Worm (Caenorhabditis elegans): ENCODE data around the gene col-95.
A peak's percentile ranks its signal among the peaks of the same experiment; 100 is the strongest.

The col-95 gene

DNA sequence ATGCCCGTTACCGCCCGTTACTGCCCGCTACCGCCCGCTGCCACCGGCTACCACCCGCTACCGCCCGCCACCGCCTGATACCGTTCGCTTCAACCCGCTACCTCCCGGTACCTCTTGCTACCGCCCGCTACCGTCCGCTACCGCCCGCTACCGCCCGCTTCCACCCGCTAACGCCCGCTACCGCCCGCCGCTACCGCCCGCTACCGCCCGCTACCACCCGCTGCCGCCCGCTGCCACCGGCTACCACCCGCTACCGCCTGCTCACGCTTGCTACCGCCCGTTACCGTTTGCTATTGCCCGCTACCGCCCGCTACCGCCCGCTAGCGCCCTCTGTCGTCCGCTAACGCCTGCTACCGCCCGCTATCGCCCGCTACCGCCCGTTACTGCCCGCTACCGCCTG lies 1.9 kb upstream of the col-95 start:
- TF ChIP-seq unc-86 (tag; optimal IDR thresholded peaks at IDR 0.05) = no peak
- peak; percentile 31 for TF ChIP-seq K02D7.2 (tag; optimal IDR thresholded peaks at IDR 0.05)
- no peak for TF ChIP-seq F13H6.1 (tag; optimal IDR thresholded peaks at IDR 0.05)
- peak; percentile 7 for TF ChIP-seq ceh-6 (GFP tag; optimal IDR thresholded peaks at IDR 0.05)
- TF ChIP-seq ceh-45 (GFP tag; IDR thresholded peaks at IDR 0.05) = 0 out of 2 replicates have a peak, but pooled peaks have one; percentile 4
- TF ChIP-seq mec-3 (tag; optimal IDR thresholded peaks at IDR 0.05; ENCODE audit: borderline replicate concordance) = peak; percentile 17
- TF ChIP-seq dmd-4 (tag; optimal IDR thresholded peaks at IDR 0.05; ENCODE audit: borderline replicate concordance) = no peak
- TF ChIP-seq nhr-232 (tag; optimal IDR thresholded peaks at IDR 0.05) = peak; percentile 6

DNA sequence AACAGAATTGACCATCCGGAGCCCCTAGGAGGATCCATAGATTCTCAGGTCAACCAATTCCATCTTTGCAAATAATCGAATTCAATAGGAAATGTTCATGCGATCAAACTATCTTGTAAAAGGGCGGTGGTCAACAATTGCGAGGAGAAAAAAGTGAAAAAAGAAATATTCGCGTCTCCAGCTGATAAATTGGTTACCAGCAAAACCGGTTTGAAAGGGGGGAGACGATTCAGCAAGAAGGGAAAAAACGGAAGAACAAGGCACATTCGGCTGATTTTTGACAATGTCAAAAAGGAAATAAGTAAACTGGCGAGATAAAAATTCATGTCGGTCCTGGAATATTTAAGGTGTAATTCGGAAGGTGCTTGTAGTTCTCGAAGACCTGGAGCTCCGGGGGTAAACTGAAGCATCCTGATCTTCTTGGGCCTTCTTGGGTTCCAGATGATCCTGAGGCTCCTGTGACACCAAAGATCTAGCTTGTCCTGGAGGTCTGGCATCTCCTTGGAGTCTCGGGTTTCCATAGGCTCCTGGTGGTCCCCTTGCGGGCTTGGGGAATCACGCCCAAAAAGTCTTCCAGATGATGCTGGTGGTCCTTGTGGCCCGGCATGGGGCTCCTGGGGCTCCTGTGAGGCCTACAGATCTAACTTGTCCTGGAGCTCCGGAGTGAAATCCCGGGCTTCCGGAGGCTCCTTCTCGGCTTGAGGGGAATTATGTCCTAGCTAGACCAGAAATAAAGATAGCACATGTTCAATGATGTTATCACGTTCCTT lies 603 bp upstream of the col-95 start:
- TF ChIP-seq mec-3 (tag; optimal IDR thresholded peaks at IDR 0.05; ENCODE audit: borderline replicate concordance) = no peak
- no peak for TF ChIP-seq elt-4 (tag; optimal IDR thresholded peaks at IDR 0.05)

DNA sequence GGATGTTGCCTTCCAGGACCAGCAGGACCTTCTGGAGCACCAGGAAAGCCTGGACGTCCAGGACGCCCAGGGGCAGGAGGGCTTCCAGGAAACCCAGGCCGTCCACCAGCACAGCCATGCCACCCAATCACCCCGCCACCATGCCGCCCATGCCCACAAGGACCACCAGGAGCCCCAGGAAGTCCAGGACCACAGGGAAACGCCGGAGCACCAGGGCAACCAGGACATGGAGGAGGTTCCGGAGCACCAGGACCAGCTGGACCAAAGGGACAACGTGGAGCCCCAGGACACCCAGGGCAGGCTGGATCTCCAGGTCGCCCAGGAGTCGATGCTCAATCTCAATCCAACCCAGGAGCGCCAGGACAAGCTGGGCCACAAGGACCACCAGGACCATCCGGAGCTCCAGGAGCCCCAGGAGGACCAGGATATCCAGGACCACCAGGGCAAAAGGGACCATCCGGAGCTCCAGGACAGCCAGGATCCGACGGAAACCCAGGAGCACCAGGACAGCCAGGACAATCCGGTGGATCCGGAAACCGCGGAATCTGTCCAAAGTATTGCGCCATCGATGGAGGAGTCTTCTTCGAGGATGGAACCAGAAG lies 684 bp downstream of the col-95 start:
- TF ChIP-seq ceh-34 (tag; optimal IDR thresholded peaks at IDR 0.05) = no peak
- no peak for TF ChIP-seq pax-1 (tag; optimal IDR thresholded peaks at IDR 0.05)
- TF ChIP-seq ztf-16 (tag; optimal IDR thresholded peaks at IDR 0.05) = no peak
- TF ChIP-seq sdc-2 (tag; optimal IDR thresholded peaks at IDR 0.05) = peak; percentile 11
- peak; percentile 33 for TF ChIP-seq elt-4 (tag; optimal IDR thresholded peaks at IDR 0.05)
- no peak for TF ChIP-seq elt-2 (tag; optimal IDR thresholded peaks at IDR 0.05)

DNA sequence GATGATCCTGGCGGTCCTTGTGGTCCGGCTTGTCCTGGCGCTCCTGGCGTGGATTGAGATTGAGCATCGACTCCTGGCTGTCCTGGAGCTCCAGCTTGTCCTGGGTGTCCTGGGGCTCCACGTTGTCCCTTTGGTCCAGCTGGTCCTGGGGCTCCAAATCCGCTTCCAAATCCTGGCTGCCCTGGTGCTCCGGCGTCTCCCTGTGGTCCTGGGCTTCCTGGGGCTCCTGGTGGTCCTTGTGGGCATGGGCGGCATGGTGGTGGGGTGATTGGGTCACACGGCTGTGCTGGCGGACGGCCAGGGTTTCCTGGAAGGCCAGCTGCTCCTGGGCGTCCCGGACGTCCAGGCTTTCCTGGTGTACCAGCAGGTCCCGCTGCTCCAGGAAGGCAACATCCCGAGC lies 2.1 kb downstream of the col-95 start:
- TF ChIP-seq hlh-6 (tag; optimal IDR thresholded peaks at IDR 0.05) (peak; percentile 8), mec-3 (tag; optimal IDR thresholded peaks at IDR 0.05; ENCODE audit: borderline replicate concordance) (peak; percentile 21), ceh-31 (tag; optimal IDR thresholded peaks at IDR 0.05) (peak; percentile 6), C08G9.2 (tag; optimal IDR thresholded peaks at IDR 0.05) (no peak)

DNA sequence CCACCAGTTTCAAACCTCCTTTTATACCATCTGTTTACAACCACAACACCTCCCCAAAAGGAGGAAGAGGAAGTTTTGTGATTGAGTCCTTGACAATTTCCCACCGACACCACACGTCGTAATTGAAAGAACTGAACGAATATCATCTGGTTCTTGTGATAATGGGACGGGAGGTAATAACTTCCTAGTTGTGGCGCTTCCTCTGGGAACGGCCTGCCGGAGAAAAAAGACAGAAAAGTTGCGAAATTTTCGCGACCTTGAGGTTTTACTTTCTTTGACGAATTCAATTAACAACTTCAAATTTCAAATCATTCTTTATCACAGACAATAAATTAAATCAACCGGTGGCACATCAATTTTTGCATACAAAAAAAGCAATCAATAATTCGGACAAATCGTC lies 2.9 kb downstream of the col-95 start, which contains the start of gene col-96:
TSS of gene col-96 (minus strand) at position 101 of the 400 bp plus-strand sequence.
- TF ChIP-seq ttx-3 (tag; optimal IDR thresholded peaks at IDR 0.05) = no peak
- no peak for TF ChIP-seq fkh-6 (tag; optimal IDR thresholded peaks at IDR 0.05)
- no peak for TF ChIP-seq hlh-6 (tag; optimal IDR thresholded peaks at IDR 0.05)

DNA sequence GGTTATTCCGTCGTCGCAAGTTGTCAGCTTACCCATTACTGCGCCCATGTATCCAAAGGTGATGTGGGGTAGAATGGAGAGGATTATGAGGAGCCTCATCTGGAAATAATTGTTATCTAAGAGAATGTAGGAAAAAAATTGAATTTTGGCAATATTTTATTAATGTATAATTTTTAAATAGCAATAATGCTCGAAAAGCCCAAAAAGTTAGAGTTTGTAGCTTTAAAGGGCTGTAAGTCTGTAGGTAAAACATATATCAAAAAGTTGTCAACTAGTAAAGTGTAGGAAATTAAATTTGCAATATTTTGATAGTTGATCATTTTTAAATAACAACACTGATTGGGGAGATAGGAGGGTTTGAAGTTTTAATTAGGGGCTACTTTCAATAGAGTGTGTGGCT lies 4.9 kb downstream of the col-95 start, which contains the start of gene Y41C4A.8:
TSS of gene Y41C4A.8 (minus strand) at position 101 of the 400 bp plus-strand sequence.
- TF ChIP-seq ceh-19 (GFP tag; optimal IDR thresholded peaks at IDR 0.05) (no peak), hlh-30 (tag; optimal IDR thresholded peaks at IDR 0.05; ENCODE audit: insufficient read depth) (no peak), hlh-8 (tag; optimal IDR thresholded peaks at IDR 0.05) (no peak), ceh-48 (tag; optimal IDR thresholded peaks at IDR 0.05) (no peak), nhr-11 (tag; optimal IDR thresholded peaks at IDR 0.05) (no peak), tbx-2 (tag; optimal IDR thresholded peaks at IDR 0.05) (no peak), lim-6 (tag; optimal IDR thresholded peaks at IDR 0.05) (no peak), ceh-24 (tag; optimal IDR thresholded peaks at IDR 0.05) (no peak), pros-1 (tag; optimal IDR thresholded peaks at IDR 0.05) (no peak), dmd-4 (tag; optimal IDR thresholded peaks at IDR 0.05; ENCODE audit: borderline replicate concordance) (no peak)

DNA sequence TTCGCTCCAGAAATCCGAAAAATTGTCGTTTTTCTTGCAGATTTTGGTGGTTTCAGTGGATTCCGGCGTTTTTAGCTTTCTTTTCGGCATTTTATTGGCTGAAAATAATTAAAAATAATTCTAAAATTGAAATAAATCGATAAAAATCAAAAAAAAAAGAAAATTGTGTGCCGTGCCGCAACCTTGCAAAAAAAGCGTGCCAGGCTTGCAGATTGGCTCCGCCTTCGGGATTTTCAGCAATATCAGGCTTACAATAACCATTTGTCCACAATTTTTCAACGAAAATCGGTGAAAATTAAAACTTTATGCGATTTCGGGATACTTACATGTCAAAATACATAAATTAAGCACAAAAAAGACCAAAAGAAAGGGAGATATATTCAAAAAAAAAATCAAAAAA lies 14.8 kb downstream of the col-95 start, which contains the start of gene Y41C4A.9:
TSS of gene Y41C4A.9 (minus strand) at position 98 of the 400 bp plus-strand sequence.
- TF ChIP-seq ceh-31 (tag; optimal IDR thresholded peaks at IDR 0.05) = no peak
- no peak for TF ChIP-seq ceh-45 (GFP tag; IDR thresholded peaks at IDR 0.05)
- no peak for TF ChIP-seq hlh-13 (GFP tag; optimal IDR thresholded peaks at IDR 0.05)
- no peak for TF ChIP-seq mec-3 (tag; optimal IDR thresholded peaks at IDR 0.05; ENCODE audit: borderline replicate concordance)
- no peak for TF ChIP-seq ceh-14 (tag; optimal IDR thresholded peaks at IDR 0.05)
- no peak for TF ChIP-seq ceh-19 (GFP tag; optimal IDR thresholded peaks at IDR 0.05)
- TF ChIP-seq gmeb-2 (tag; optimal IDR thresholded peaks at IDR 0.05) = no peak
- no peak for TF ChIP-seq pag-3 (tag; optimal IDR thresholded peaks at IDR 0.05; ENCODE audit: borderline replicate concordance)
- TF ChIP-seq dve-1 (tag; optimal IDR thresholded peaks at IDR 0.05) = no peak
- TF ChIP-seq syd-9 (tag; optimal IDR thresholded peaks at IDR 0.05) = no peak
- no peak for TF ChIP-seq ceh-30 (tag; optimal IDR thresholded peaks at IDR 0.05)
- no peak for TF ChIP-seq fax-1 (tag; optimal IDR thresholded peaks at IDR 0.05)
- TF ChIP-seq odd-2 (tag; optimal IDR thresholded peaks at IDR 0.05) = no peak
- no peak for TF ChIP-seq ceh-6 (GFP tag; optimal IDR thresholded peaks at IDR 0.05)
- TF ChIP-seq ama-1 (optimal IDR thresholded peaks at IDR 0.05) = no peak
- no peak for TF ChIP-seq hlh-15 (tag; optimal IDR thresholded peaks at IDR 0.05)

All from whole organism, late embryonic.